Worm (Caenorhabditis elegans) whole organism, L2 larva: ENCODE data around the gene srsy-2.

Experiments used
- F13H6.1 ChIP-seq: sonication (generic microtip); optimal IDR thresholded peaks from 2 replicates; lab custom pipeline; 2016; ENCODE audit warnings: missing genetic modification characterization, missing compliant biosample characterization
- R02D3.7 ChIP-seq: fragments of 150-350 bp; optimal IDR thresholded peaks from 2 replicates; lab custom pipeline; 2014; ENCODE audit warnings: missing biosample characterization, missing genetic modification characterization
- Y55F3AM.14 ChIP-seq: fragments of 200-800 bp; sonication (Bioruptor generic); optimal IDR thresholded peaks from 2 replicates; lab custom pipeline; 2018; ENCODE audit warnings: mild to moderate bottlenecking, missing genetic modification characterization, missing compliant biosample characterization
- ZK546.5 ChIP-seq: sonication (generic microtip); optimal IDR thresholded peaks from 2 replicates; lab custom pipeline; 2017; ENCODE audit warnings: missing biosample characterization, missing genetic modification characterization
- ama-1 ChIP-seq: fragments of 150-350 bp; optimal IDR thresholded peaks from 2 replicates; lab custom pipeline; 2018; ENCODE audit warnings: inconsistent platforms
- blmp-1 ChIP-seq: sonication (generic microtip); optimal IDR thresholded peaks from 2 replicates; lab custom pipeline; 2017; ENCODE audit warnings: missing genetic modification characterization, mild to moderate bottlenecking, missing compliant biosample characterization, antibody characterized with exemption, moderate library complexity; ENCODE audit not compliant: insufficient read depth
- ceh-16 ChIP-seq: fragments of 150-350 bp; optimal IDR thresholded peaks from 2 replicates; lab custom pipeline; 2014; ENCODE audit warnings: missing biosample characterization, missing genetic modification characterization
- ceh-82 ChIP-seq: fragments of 150-350 bp; optimal IDR thresholded peaks from 2 replicates; lab custom pipeline; 2014; ENCODE audit warnings: missing biosample characterization, missing genetic modification characterization
- crh-2 ChIP-seq: sonication (generic microtip); optimal IDR thresholded peaks from 2 replicates; lab custom pipeline; 2017; ENCODE audit warnings: missing biosample characterization, missing genetic modification characterization
- dmd-4 ChIP-seq: sonication (generic microtip); optimal IDR thresholded peaks from 2 replicates; lab custom pipeline; 2017; ENCODE audit warnings: missing biosample characterization, missing genetic modification characterization
- egl-27 ChIP-seq: sonication (generic microtip); optimal IDR thresholded peaks from 3 replicates; lab custom pipeline; 2017; ENCODE audit warnings: missing biosample characterization, missing genetic modification reagents, missing genetic modification characterization
- elt-3 ChIP-seq: sonication (generic microtip); optimal IDR thresholded peaks from 2 replicates; lab custom pipeline; 2017; ENCODE audit warnings: missing biosample characterization, missing genetic modification characterization
- lin-11 ChIP-seq: fragments of 150-350 bp; sonication (generic microtip); optimal IDR thresholded peaks from 2 replicates; lab custom pipeline; 2014; ENCODE audit warnings: missing biosample characterization, missing genetic modification characterization, inconsistent platforms, mixed read lengths
- lin-13 ChIP-seq: fragments of 150-350 bp; optimal IDR thresholded peaks from 2 replicates; lab custom pipeline; 2014; ENCODE audit warnings: missing biosample characterization, missing genetic modification reagents, missing genetic modification characterization
- mdl-1 ChIP-seq, 2 experiments: fragments of 150-350 bp in 1 of 2; sonication (generic microtip) in 1 of 2; optimal IDR thresholded peaks; 2 replicates each; lab custom pipeline; 2017; ENCODE audit warnings: missing biosample characterization in 2 of 2, missing genetic modification characterization in 2 of 2
- nhr-10 ChIP-seq: sonication (generic microtip); optimal IDR thresholded peaks from 2 replicates; lab custom pipeline; 2017; ENCODE audit warnings: missing biosample characterization, missing genetic modification characterization
- nhr-12 ChIP-seq: fragments of 150-350 bp; optimal IDR thresholded peaks from 2 replicates; lab custom pipeline; 2014; ENCODE audit warnings: missing biosample characterization, missing genetic modification characterization
- nhr-129 ChIP-seq: fragments of 150-350 bp; optimal IDR thresholded peaks from 2 replicates; lab custom pipeline; 2014; ENCODE audit warnings: missing biosample characterization, missing genetic modification characterization
- nhr-21 ChIP-seq: fragments of 150-350 bp; optimal IDR thresholded peaks from 2 replicates; lab custom pipeline; 2014; ENCODE audit warnings: missing biosample characterization, missing genetic modification characterization
- nhr-23 ChIP-seq: fragments of 150-350 bp; optimal IDR thresholded peaks from 2 replicates; lab custom pipeline; 2014; ENCODE audit warnings: missing biosample characterization, missing genetic modification reagents, missing genetic modification characterization
- nhr-25 ChIP-seq: fragments of 150-350 bp; sonication (generic microtip); optimal IDR thresholded peaks from 3 replicates; lab custom pipeline; 2014; ENCODE audit warnings: missing biosample characterization, missing genetic modification characterization
- nhr-6 ChIP-seq: fragments of 150-350 bp; optimal IDR thresholded peaks from 2 replicates; lab custom pipeline; 2014; ENCODE audit warnings: missing biosample characterization, missing genetic modification characterization
- nhr-77 ChIP-seq: fragments of 150-350 bp; optimal IDR thresholded peaks from 2 replicates; lab custom pipeline; 2014; ENCODE audit warnings: missing biosample characterization, missing genetic modification characterization
- peb-1 ChIP-seq: fragments of 150-350 bp; optimal IDR thresholded peaks from 2 replicates; lab custom pipeline; 2014; ENCODE audit warnings: missing biosample characterization, missing genetic modification characterization
- skn-1 ChIP-seq: sonication (generic microtip); optimal IDR thresholded peaks from 2 replicates; lab custom pipeline; 2017; ENCODE audit warnings: missing biosample characterization, missing genetic modification characterization
- sma-3 ChIP-seq: sonication (generic microtip); optimal IDR thresholded peaks from 2 replicates; lab custom pipeline; 2016; ENCODE audit warnings: missing genetic modification reagents, missing genetic modification characterization, missing compliant biosample characterization
- sma-9 ChIP-seq, 2 experiments: fragments of 150-350 bp in 1 of 2; sonication (generic microtip) in 1 of 2; optimal IDR thresholded peaks; 2 replicates each; lab custom pipeline; 2014 to 2016; ENCODE audit warnings: missing genetic modification characterization in 2 of 2, mild to moderate bottlenecking in 1 of 2, missing biosample characterization in 1 of 2, missing compliant biosample characterization in 1 of 2, missing genetic modification reagents in 1 of 2, moderate library complexity in 1 of 2
- snpc-4 ChIP-seq: fragments of 150-350 bp; optimal IDR thresholded peaks from 2 replicates; lab custom pipeline; 2014; ENCODE audit warnings: missing biosample characterization, missing genetic modification characterization
- unc-39 ChIP-seq: fragments of 150-350 bp; optimal IDR thresholded peaks from 2 replicates; lab custom pipeline; 2014; ENCODE audit warnings: missing biosample characterization, missing genetic modification characterization
- unc-62 ChIP-seq: fragments of 150-350 bp; optimal IDR thresholded peaks from 2 replicates; lab custom pipeline; 2014; ENCODE audit warnings: missing biosample characterization, missing genetic modification reagents, missing genetic modification characterization
- ztf-1 ChIP-seq: fragments of 200-800 bp; sonication (Bioruptor generic); conservative IDR thresholded peaks from 2 replicates; pipeline ENCODE4 v1.3.6; 2022; ENCODE audit warnings: missing genetic modification characterization, missing compliant biosample characterization

Gene srsy-2

DNA sequence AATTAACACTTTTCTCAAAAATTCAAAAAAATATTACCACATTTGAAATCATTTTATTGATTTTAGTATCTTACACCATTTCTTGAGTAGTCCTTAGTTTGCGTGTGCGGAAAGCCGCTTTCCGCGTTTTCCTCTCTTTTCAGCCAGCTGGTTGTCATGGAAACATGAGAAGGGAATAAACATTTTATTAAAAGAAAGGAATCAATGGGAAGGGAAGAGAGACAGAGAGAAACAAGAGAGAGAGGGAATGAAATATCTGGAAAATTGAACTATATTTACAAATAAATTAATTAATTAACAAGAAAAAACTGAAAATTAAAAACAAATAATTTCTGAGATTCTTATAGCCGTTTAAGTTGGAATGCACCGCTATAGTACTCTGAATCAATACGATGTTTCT lies 7.5 kb downstream of the srsy-2 start, which contains the start of gene mks-2:
Gene mks-2, minus strand, starts transcription at position 101 of the 400 bp plus-strand sequence.
- TF ChIP-seq mdl-1 (tag; optimal IDR thresholded peaks at IDR 0.05; lab: Kevin White, UChicago) (no peak), ceh-82 (no peak), snpc-4 (tag; lab: Kevin White, UChicago) (no peak), crh-2 (tag; lab: Kevin White, UChicago) (no peak), nhr-23 (tag; lab: Kevin White, UChicago) (no peak), ZK546.5 (tag; lab: Kevin White, UChicago) (no peak), unc-62 (GFP tag; lab: Kevin White, UChicago) (no peak)
- TF ChIP-seq, all 48 proteins: peak for 0

DNA sequence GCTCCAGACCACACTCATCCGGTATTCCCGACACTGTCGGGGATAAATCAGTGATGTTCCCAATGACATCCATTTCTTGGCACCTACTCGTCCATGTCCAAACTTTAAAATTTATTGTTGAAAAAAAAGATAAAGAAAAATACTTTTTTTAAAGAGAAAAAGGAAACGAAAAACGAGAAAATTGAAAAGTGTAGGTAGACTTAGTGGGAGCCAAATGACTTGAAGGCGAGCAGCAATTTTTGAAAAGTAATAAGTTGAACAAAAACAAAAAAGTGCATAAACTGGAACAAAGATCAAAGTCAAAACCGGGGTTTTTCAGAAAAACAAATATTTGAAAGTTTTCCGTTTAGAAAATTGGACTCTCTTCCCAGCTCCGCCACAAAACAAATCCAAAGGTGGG lies 18.8 kb downstream of the srsy-2 start, which contains the start of gene daf-37:
Gene daf-37, minus strand, starts transcription at position 101 of the 400 bp plus-strand sequence.
- no peak for TF ChIP-seq ceh-82
- no peak for TF ChIP-seq elt-3
- no peak for TF ChIP-seq nhr-6
- TF ChIP-seq unc-62 (GFP tag; lab: Kevin White, UChicago), result no peak
- TF ChIP-seq Y55F3AM.14 (GFP tag; lab: Kevin White, UChicago), result no peak
- no peak for TF ChIP-seq nhr-77 (tag; lab: Kevin White, UChicago)
- no peak for TF ChIP-seq sma-9 (GFP tag; optimal IDR thresholded peaks at IDR 0.05; lab: Kevin White, UChicago)
- no peak for TF ChIP-seq sma-9 (tag; optimal IDR thresholded peaks at IDR 0.05; lab: Kevin White, UChicago)
- TF ChIP-seq peb-1 (tag; lab: Kevin White, UChicago), result no peak
- TF ChIP-seq lin-11, result no peak
- TF ChIP-seq snpc-4 (tag; lab: Kevin White, UChicago), result no peak

DNA sequence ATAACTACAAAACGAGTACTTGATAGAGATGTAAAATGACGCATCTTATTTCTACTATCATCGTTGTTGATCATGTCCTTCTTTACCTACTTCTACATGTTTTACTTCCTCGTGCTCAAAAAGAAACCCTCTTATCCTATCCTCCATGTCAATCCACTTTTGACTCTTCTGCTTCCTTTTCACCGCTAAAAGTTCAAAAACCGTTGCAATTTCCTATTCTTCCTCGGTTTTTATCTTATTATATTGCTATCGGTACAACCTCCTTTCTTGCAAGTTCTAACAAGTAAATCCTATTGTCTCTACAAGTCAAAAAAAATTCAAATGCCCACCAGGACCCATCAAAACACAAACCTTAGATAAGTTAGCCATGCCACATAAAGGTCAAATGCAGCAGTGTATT lies 19.6 kb downstream of the srsy-2 start:
- TF ChIP-seq nhr-21 (no peak), nhr-25 (tag; lab: Kevin White, UChicago) (no peak), ZK546.5 (tag; lab: Kevin White, UChicago) (no peak), nhr-10 (no peak), blmp-1 (tag; lab: Kevin White, UChicago) (no peak), sma-9 (GFP tag; optimal IDR thresholded peaks at IDR 0.05; lab: Kevin White, UChicago) (no peak), sma-9 (tag; optimal IDR thresholded peaks at IDR 0.05; lab: Kevin White, UChicago) (no peak), F13H6.1 (no peak), ceh-16 (tag; lab: Kevin White, UChicago) (no peak), ztf-1 (GFP tag; lab: Robert Waterston, UW) (no peak), snpc-4 (tag; lab: Kevin White, UChicago) (no peak), ama-1 (lab: Kevin White, UChicago) (no peak), mdl-1 (tag; optimal IDR thresholded peaks at IDR 0.05; lab: Kevin White, UChicago) (no peak), Y55F3AM.14 (GFP tag; lab: Kevin White, UChicago) (no peak), nhr-12 (tag; lab: Kevin White, UChicago) (no peak), peb-1 (tag; lab: Kevin White, UChicago) (no peak)
- TF ChIP-seq, all 48 proteins: peak for 0

DNA sequence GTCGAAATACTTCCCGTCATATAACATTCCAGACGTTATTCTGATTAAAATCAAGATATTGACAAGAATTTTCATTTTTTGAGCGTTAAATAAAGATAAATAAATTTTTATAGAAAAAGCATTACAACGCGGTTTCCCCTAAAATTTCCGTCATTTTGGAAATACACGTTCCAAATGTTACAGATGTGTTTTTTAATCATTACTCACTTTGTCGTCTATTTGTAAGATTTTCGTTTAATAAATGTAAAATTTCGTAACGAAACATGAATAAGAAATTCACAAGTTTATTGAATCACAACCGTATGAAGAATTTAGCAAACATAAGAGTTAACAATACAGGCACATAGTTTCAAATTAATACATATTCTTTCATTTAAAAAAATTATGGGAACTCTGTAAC lies 24.0 kb downstream of the srsy-2 start, which contains the start of gene C30B5.17:
Gene C30B5.17, minus strand, starts transcription at position 101 of the 400 bp plus-strand sequence.
- TF ChIP-seq F13H6.1, result no peak

DNA sequence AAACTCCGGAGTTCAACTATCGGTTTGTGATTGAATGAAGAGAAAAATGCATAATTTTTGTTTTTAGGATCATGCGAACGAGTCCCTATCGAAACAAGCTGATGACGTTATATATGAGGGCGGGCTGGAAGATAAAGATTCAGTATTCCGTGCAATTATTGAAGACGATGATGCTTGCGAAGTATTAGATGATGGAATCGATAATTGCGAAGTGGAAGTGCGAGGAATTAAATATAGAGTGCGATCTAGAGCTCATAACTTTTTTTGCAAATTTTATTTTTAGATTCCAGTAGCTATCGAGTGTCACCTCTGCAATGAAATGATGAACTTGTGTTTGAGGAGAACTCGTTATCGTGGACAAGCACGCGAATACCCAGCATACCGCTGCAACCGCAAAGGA lies 27.9 kb downstream of the srsy-2 start:
- TF ChIP-seq ztf-1 (GFP tag; lab: Robert Waterston, UW) (no peak), egl-27 (no peak), nhr-25 (tag; lab: Kevin White, UChicago) (no peak), nhr-10 (no peak), skn-1 (tag; lab: Kevin White, UChicago) (no peak), dmd-4 (tag; lab: Kevin White, UChicago) (no peak), R02D3.7 (no peak), F13H6.1 (no peak), unc-39 (no peak), lin-13 (GFP tag; lab: Kevin White, UChicago) (no peak)

DNA sequence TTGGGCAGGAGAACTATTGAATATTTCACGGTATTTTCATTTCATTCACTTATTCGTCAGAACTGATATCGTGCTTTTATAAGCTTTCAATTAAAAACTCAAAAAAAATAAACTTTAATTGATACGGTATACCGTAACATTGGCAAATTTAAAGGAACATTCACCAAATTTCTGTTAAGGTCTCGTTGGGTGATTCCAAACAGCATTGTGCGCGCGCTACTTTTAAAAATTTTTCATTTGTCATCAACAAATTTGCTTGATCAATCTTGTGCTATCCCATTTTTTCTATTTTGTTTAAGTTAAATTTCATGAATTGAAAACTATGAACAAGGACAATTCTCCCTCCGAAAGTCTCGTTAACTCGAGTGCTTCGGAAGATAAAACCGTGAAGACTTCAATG lies 28.4 kb downstream of the srsy-2 start, which contains the start of gene szy-4:
Gene szy-4, plus strand, starts transcription at position 229 of the 400 bp plus-strand sequence.
- TF ChIP-seq nhr-10 (no peak), nhr-129 (tag; lab: Kevin White, UChicago) (no peak), nhr-6 (no peak), sma-3 (GFP tag; lab: Kevin White, UChicago) (no peak), Y55F3AM.14 (GFP tag; lab: Kevin White, UChicago) (no peak), blmp-1 (tag; lab: Kevin White, UChicago) (no peak), egl-27 (no peak), ZK546.5 (tag; lab: Kevin White, UChicago) (no peak)
